Worm (Caenorhabditis elegans) whole organism, mixed stage, embryonic: Measurements from ENCODE around the gene unc-53.
A peak's percentile ranks its signal among the peaks of the same experiment; 100 is the strongest.

Experiments used
- blmp-1 ChIP-seq: fragments of 150-350 bp; optimal IDR thresholded peaks from 2 replicates; lab custom pipeline; 2014; ENCODE audit warnings: missing biosample characterization, missing genetic modification characterization
- ceh-39 ChIP-seq: fragments of 150-350 bp; optimal IDR thresholded peaks from 2 replicates; lab custom pipeline; 2014; ENCODE audit warnings: missing biosample characterization, missing genetic modification characterization
- elt-3 ChIP-seq: fragments of 150-350 bp; optimal IDR thresholded peaks from 2 replicates; lab custom pipeline; 2014; ENCODE audit warnings: missing biosample characterization, missing genetic modification characterization
- lin-32 ChIP-seq: fragments of 200-800 bp; sonication (Bioruptor generic); optimal IDR thresholded peaks from 2 replicates; lab custom pipeline; 2018; ENCODE audit warnings: mild to moderate bottlenecking, missing genetic modification characterization, missing compliant biosample characterization
- lsy-2 ChIP-seq: fragments of 150-350 bp; optimal IDR thresholded peaks from 2 replicates; lab custom pipeline; 2014; ENCODE audit warnings: missing biosample characterization, missing genetic modification characterization
- mep-1 ChIP-seq: fragments of 150-350 bp; optimal IDR thresholded peaks from 2 replicates; lab custom pipeline; 2017; ENCODE audit warnings: missing biosample characterization, missing genetic modification reagents, missing genetic modification characterization, inconsistent platforms
- pha-4 ChIP-seq: fragments of 150-350 bp; optimal IDR thresholded peaks from 2 replicates; lab custom pipeline; 2018; ENCODE audit warnings: missing biosample characterization, missing genetic modification reagents, missing genetic modification characterization
- snpc-4 ChIP-seq: fragments of 150-350 bp; optimal IDR thresholded peaks from 2 replicates; lab custom pipeline; 2014; ENCODE audit warnings: missing biosample characterization, missing genetic modification characterization
- sptf-1 ChIP-seq: sonication (generic microtip); optimal IDR thresholded peaks from 2 replicates; lab custom pipeline; 2017; ENCODE audit warnings: mild to moderate bottlenecking, missing genetic modification characterization, moderate library complexity, missing compliant biosample characterization
- unc-39 ChIP-seq: fragments of 150-350 bp; optimal IDR thresholded peaks from 2 replicates; lab custom pipeline; 2014; ENCODE audit warnings: missing biosample characterization, missing genetic modification characterization
- unc-62 ChIP-seq: fragments of 150-350 bp; optimal IDR thresholded peaks from 2 replicates; lab custom pipeline; 2014; ENCODE audit warnings: missing biosample characterization, missing genetic modification reagents, missing genetic modification characterization
- ztf-11 ChIP-seq: fragments of 150-350 bp; optimal IDR thresholded peaks from 2 replicates; lab custom pipeline; 2014; ENCODE audit warnings: missing biosample characterization, missing genetic modification characterization

- TF ChIP-seq sptf-1: no peak
- no peak for TF ChIP-seq mep-1 (tag; lab: Kevin White, UChicago)
- no peak for TF ChIP-seq pha-4 (tag; lab: Kevin White, UChicago)
- peak; percentile 4 for TF ChIP-seq blmp-1 (tag; lab: Kevin White, UChicago)
- peak; percentile 4 for TF ChIP-seq ceh-39 (tag; lab: Kevin White, UChicago)
- TF ChIP-seq ztf-11: no peak
- TF ChIP-seq unc-62 (GFP tag; lab: Kevin White, UChicago): no peak
- no peak for TF ChIP-seq unc-39 (tag; lab: Kevin White, UChicago)
- no peak for TF ChIP-seq snpc-4 (tag; lab: Kevin White, UChicago)
- peak; percentile 59 for TF ChIP-seq lsy-2 (tag; lab: Kevin White, UChicago)
- no peak for TF ChIP-seq lin-32 (GFP tag; lab: Kevin White, UChicago)
- TF ChIP-seq elt-3: no peak
Measured at ce11 chrII:11132542-11132941, 43.3 kb upstream of the unc-53 start, which contains the start of gene F40F8.11.
